Worm (Caenorhabditis elegans): Measurements from ENCODE around the gene F54E7.6.

ce11 chrIII:5691826-5692225, 30.9 kb upstream of the F54E7.6 start:
- TF ChIP-seq W03F9.2 (tag; optimal IDR thresholded peaks at IDR 0.05) (no peak), him-1 (tag; optimal IDR thresholded peaks at IDR 0.05) (no peak), dao-5 (tag; optimal IDR thresholded peaks at IDR 0.05) (no peak)
